Fruit fly (Drosophila melanogaster): ENCODE data around the gene Nhe1.

DNA sequence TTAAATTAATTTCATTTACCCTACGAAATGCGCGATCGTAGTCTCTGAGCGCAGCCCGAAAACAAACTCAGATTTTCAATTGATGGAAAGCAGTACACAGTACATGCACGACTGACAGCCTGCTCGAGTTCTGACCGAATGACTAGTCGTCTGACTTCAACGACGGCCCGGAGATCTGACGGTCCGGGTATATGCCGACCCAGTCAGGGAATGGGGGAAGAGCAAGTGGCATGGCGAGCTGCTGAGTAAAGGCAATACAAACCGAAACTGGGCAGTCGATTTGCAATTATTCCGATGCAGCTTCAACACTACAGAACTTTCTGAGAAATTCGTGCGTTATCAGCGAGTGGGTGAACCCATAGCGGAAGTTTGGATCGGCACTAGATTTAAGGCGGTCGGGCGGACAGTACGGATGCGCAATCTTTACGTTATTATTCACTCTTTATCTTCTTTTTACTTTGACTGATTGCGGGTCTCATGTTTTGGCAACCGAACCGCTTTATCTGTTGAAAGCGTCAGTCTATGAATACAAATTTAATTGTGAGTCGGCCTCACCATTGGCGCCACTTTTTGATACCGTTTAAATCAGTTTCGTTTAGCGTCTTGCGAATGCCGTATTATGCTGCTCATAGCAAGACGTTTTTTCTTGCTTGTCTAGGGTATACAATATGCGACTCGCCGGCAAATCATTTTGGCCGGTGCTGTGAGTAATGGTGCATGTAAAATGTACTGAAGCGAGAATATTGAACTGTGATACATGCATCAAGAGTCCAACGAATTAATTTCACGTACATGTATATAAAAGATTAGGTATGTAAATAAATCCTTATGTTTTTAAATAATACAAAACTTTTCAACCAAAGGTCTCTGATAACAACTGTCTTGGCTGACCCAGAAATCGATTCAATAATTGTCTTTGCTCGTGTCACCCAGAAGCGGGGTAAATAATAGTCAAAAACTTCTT is 14.2 kb upstream of the Nhe1 start:
- TF ChIP-seq CG10348 (GFP tag; IDR thresholded peaks at IDR 0.05): no peak
- no peak for TF ChIP-seq gl (tag; optimal IDR thresholded peaks at IDR 0.05)
- TF ChIP-seq CG8301 (tag; optimal IDR thresholded peaks at IDR 0.05): peak; percentile 49
- TF ChIP-seq Ets98B (GFP tag; IDR thresholded peaks at IDR 0.05): no peak
- TF ChIP-seq CG12605 (GFP tag; IDR thresholded peaks at IDR 0.05): no peak
- no peak for TF ChIP-seq rn (GFP tag; IDR thresholded peaks at IDR 0.05)
- TF ChIP-seq CG4496 (GFP tag; IDR thresholded peaks at IDR 0.05): no peak
- peak; percentile 30 for TF ChIP-seq Pif1B (GFP tag; optimal IDR thresholded peaks at IDR 0.05)
- TF ChIP-seq CG8159 (tag; optimal IDR thresholded peaks at IDR 0.05): no peak
- TF ChIP-seq Pif1A (GFP tag; optimal IDR thresholded peaks at IDR 0.05): peak; percentile 56
- peak; percentile 26 for TF ChIP-seq CG17806 (tag; optimal IDR thresholded peaks at IDR 0.05)
- TF ChIP-seq Snoo (tag; optimal IDR thresholded peaks at IDR 0.05): no peak
- no peak for TF ChIP-seq EcR (GFP tag; optimal IDR thresholded peaks at IDR 0.05)
